Worm (Caenorhabditis elegans): Measurements from ENCODE around the gene parg-2.

- no peak for TF ChIP-seq jun-1 (tag; optimal IDR thresholded peaks at IDR 0.05)
- no peak for TF ChIP-seq egl-27 (tag; optimal IDR thresholded peaks at IDR 0.05)
- no peak for TF ChIP-seq elt-2 (tag; optimal IDR thresholded peaks at IDR 0.05)
- no peak for TF ChIP-seq ZK546.5 (tag; optimal IDR thresholded peaks at IDR 0.05)
- TF ChIP-seq egl-5 (tag; optimal IDR thresholded peaks at IDR 0.05), result no peak
These were observed 8.8 kb upstream of the parg-2 start, which contains the start of gene F21D5.9 for ce11 chrIV:8723720-8724119.
